Worm (Caenorhabditis elegans) whole organism, late embryonic: ENCODE results near the gene cox-6A.

Experiments
- F13H6.1 ChIP-seq: sonication (generic microtip); optimal IDR thresholded peaks from 2 replicates; lab custom pipeline; 2016; ENCODE audit warnings: missing genetic modification characterization, missing compliant biosample characterization
- K09A11.1 ChIP-seq: sonication (generic microtip); optimal IDR thresholded peaks from 2 replicates; lab custom pipeline; 2017; ENCODE audit warnings: antibody characterized with exemption, mild to moderate bottlenecking, missing genetic modification characterization, missing compliant biosample characterization; ENCODE audit not compliant: insufficient read depth
- Y22D7AL.16 ChIP-seq: sonication (generic microtip); optimal IDR thresholded peaks from 2 replicates; lab custom pipeline; 2016; ENCODE audit warnings: missing genetic modification characterization, missing compliant biosample characterization
- ahr-1 ChIP-seq: sonication (generic microtip); optimal IDR thresholded peaks from 2 replicates; lab custom pipeline; 2016; ENCODE audit warnings: missing genetic modification characterization, missing compliant biosample characterization
- ceh-18 ChIP-seq: sonication (generic microtip); optimal IDR thresholded peaks from 2 replicates; lab custom pipeline; 2016; ENCODE audit warnings: missing genetic modification characterization, missing compliant biosample characterization
- ceh-22 ChIP-seq: sonication (generic microtip); optimal IDR thresholded peaks from 2 replicates; lab custom pipeline; 2017; ENCODE audit warnings: missing biosample characterization, missing genetic modification characterization
- ceh-24 ChIP-seq: sonication (generic microtip); optimal IDR thresholded peaks from 2 replicates; lab custom pipeline; 2016; ENCODE audit warnings: mild to moderate bottlenecking, missing genetic modification characterization, missing compliant biosample characterization
- ceh-30 ChIP-seq: fragments of 150-350 bp; optimal IDR thresholded peaks from 2 replicates; lab custom pipeline; 2014; ENCODE audit warnings: missing biosample characterization, missing genetic modification characterization
- ceh-45 ChIP-seq: fragments of 200-800 bp; sonication (Bioruptor generic); IDR thresholded peaks from 2 replicates; pipeline ENCODE4 v1.3.6; 2022; ENCODE audit warnings: missing genetic modification reagents, missing genetic modification characterization, missing compliant biosample characterization
- ceh-48 ChIP-seq: sonication (generic microtip); optimal IDR thresholded peaks from 2 replicates; lab custom pipeline; 2016; ENCODE audit warnings: missing genetic modification characterization, inconsistent platforms, missing compliant biosample characterization
- ceh-6 ChIP-seq: fragments of 200-800 bp; sonication (Bioruptor generic); optimal IDR thresholded peaks from 2 replicates; lab custom pipeline; 2018; ENCODE audit warnings: mild to moderate bottlenecking, missing genetic modification characterization, missing compliant biosample characterization
- dmd-4 ChIP-seq: sonication (generic microtip); optimal IDR thresholded peaks from 2 replicates; lab custom pipeline; 2016; ENCODE audit warnings: borderline replicate concordance, missing genetic modification characterization, missing compliant biosample characterization
- elt-2 ChIP-seq: sonication (generic microtip); optimal IDR thresholded peaks from 2 replicates; lab custom pipeline; 2016; ENCODE audit warnings: missing genetic modification reagents, missing genetic modification characterization, missing compliant biosample characterization
- ets-4 ChIP-seq: sonication (generic microtip); optimal IDR thresholded peaks from 2 replicates; lab custom pipeline; 2016; ENCODE audit warnings: missing genetic modification characterization, missing compliant biosample characterization
- fax-1 ChIP-seq: sonication (generic microtip); optimal IDR thresholded peaks from 2 replicates; lab custom pipeline; 2016; ENCODE audit warnings: missing genotype, missing genetic modification characterization, missing compliant biosample characterization
- fkh-10 ChIP-seq: fragments of 150-350 bp; optimal IDR thresholded peaks from 2 replicates; lab custom pipeline; 2014; ENCODE audit warnings: missing biosample characterization, missing genetic modification reagents, missing genetic modification characterization
- gmeb-2 ChIP-seq: sonication (generic microtip); optimal IDR thresholded peaks from 2 replicates; lab custom pipeline; 2016; ENCODE audit warnings: missing genetic modification characterization, inconsistent platforms, missing compliant biosample characterization
- hlh-30 ChIP-seq: sonication (generic microtip); optimal IDR thresholded peaks from 2 replicates; lab custom pipeline; 2017; ENCODE audit warnings: antibody characterized with exemption, missing genetic modification characterization, missing compliant biosample characterization; ENCODE audit not compliant: insufficient read depth
- madf-2 ChIP-seq: sonication (generic microtip); optimal IDR thresholded peaks from 2 replicates; lab custom pipeline; 2017; ENCODE audit warnings: missing genetic modification characterization, missing compliant biosample characterization
- mec-3 ChIP-seq: sonication (generic microtip); optimal IDR thresholded peaks from 2 replicates; lab custom pipeline; 2016; ENCODE audit warnings: borderline replicate concordance, missing genetic modification characterization, missing compliant biosample characterization
- nfya-1 ChIP-seq: sonication (generic microtip); optimal IDR thresholded peaks from 2 replicates; lab custom pipeline; 2017; ENCODE audit warnings: missing genetic modification characterization, mild to moderate bottlenecking, missing compliant biosample characterization, antibody characterized with exemption, moderate library complexity
- nhr-11 ChIP-seq: fragments of 150-350 bp; optimal IDR thresholded peaks from 2 replicates; lab custom pipeline; 2014; ENCODE audit warnings: missing biosample characterization, missing genetic modification characterization
- npax-4 ChIP-seq: sonication (generic microtip); optimal IDR thresholded peaks from 2 replicates; lab custom pipeline; 2016; ENCODE audit warnings: missing genetic modification characterization, missing compliant biosample characterization
- pag-3 ChIP-seq: sonication (generic microtip); optimal IDR thresholded peaks from 2 replicates; lab custom pipeline; 2016; ENCODE audit warnings: missing compliant biosample characterization, missing genetic modification characterization, borderline replicate concordance
- pat-9 ChIP-seq: fragments of 200-800 bp; sonication (Bioruptor generic); optimal IDR thresholded peaks from 2 replicates; lab custom pipeline; 2018; ENCODE audit warnings: mild to moderate bottlenecking, missing genetic modification characterization, moderate library complexity, missing compliant biosample characterization
- pha-2 ChIP-seq: sonication (generic microtip); optimal IDR thresholded peaks from 2 replicates; lab custom pipeline; 2017; ENCODE audit warnings: mild to moderate bottlenecking, missing genetic modification characterization, missing compliant biosample characterization
- ref-2 ChIP-seq: sonication (generic microtip); optimal IDR thresholded peaks from 2 replicates; lab custom pipeline; 2016; ENCODE audit warnings: missing genetic modification characterization, missing compliant biosample characterization
- rnt-1 ChIP-seq: sonication (generic microtip); optimal IDR thresholded peaks from 2 replicates; lab custom pipeline; 2016; ENCODE audit warnings: missing genetic modification characterization, missing compliant biosample characterization
- sdc-2 ChIP-seq: sonication (generic microtip); optimal IDR thresholded peaks from 2 replicates; lab custom pipeline; 2016; ENCODE audit warnings: missing genotype, missing genetic modification characterization, missing compliant biosample characterization
- sox-4 ChIP-seq: sonication (generic microtip); optimal IDR thresholded peaks from 2 replicates; lab custom pipeline; 2017; ENCODE audit warnings: mild to moderate bottlenecking, missing genetic modification characterization, inconsistent platforms, missing compliant biosample characterization
- syd-9 ChIP-seq: sonication (generic microtip); optimal IDR thresholded peaks from 2 replicates; lab custom pipeline; 2016; ENCODE audit warnings: mild to moderate bottlenecking, missing genetic modification characterization, moderate library complexity, missing compliant biosample characterization
- tbx-2 ChIP-seq: sonication (generic microtip); optimal IDR thresholded peaks from 2 replicates; lab custom pipeline; 2016; ENCODE audit warnings: missing genetic modification characterization, missing compliant biosample characterization
- tbx-7 ChIP-seq: sonication (generic microtip); optimal IDR thresholded peaks from 2 replicates; lab custom pipeline; 2016; ENCODE audit warnings: missing genotype, missing genetic modification characterization, missing compliant biosample characterization
- unc-3 ChIP-seq, 2 experiments: fragments of 200-800 bp in 1 of 2; sonication (Bioruptor generic) in 1 of 2; sonication (generic microtip) in 1 of 2; conservative IDR thresholded peaks in 1 of 2; optimal IDR thresholded peaks in 1 of 2; 2 replicates each; pipeline versions ENCODE4 v1.3.6 to Lab custom; 2016 to 2022; ENCODE audit warnings: missing compliant biosample characterization in 2 of 2, missing genetic modification characterization in 2 of 2, missing genetic modification reagents in 1 of 2
- unc-86 ChIP-seq: sonication (generic microtip); optimal IDR thresholded peaks from 2 replicates; lab custom pipeline; 2016; ENCODE audit warnings: missing genetic modification characterization, missing compliant biosample characterization
- zip-5 ChIP-seq: sonication (generic microtip); optimal IDR thresholded peaks from 2 replicates; lab custom pipeline; 2016; ENCODE audit warnings: missing genetic modification characterization, missing compliant biosample characterization
- ztf-16 ChIP-seq: sonication (generic microtip); optimal IDR thresholded peaks from 2 replicates; lab custom pipeline; 2017; ENCODE audit warnings: missing genetic modification characterization, missing compliant biosample characterization

cox-6A gene

ce11 chrIII:5112399-5112798 is 30.9 kb downstream of the cox-6A start:
- TF ChIP-seq nhr-11 (tag; lab: Kevin White, UChicago): no peak
- no peak for TF ChIP-seq ahr-1
- no peak for TF ChIP-seq ceh-18
- no peak for TF ChIP-seq ceh-6 (GFP tag; lab: Kevin White, UChicago)
- TF ChIP-seq ceh-45 (GFP tag; lab: Robert Waterston, UW): no peak
- TF ChIP-seq zip-5 (tag; lab: Kevin White, UChicago): no peak
- no peak for TF ChIP-seq rnt-1 (tag; lab: Kevin White, UChicago)
- TF ChIP-seq unc-3 (GFP tag; conservative IDR thresholded peaks at IDR 0.05; lab: Robert Waterston, UW): no peak
- no peak for TF ChIP-seq unc-3 (tag; optimal IDR thresholded peaks at IDR 0.05; lab: Kevin White, UChicago)
- TF ChIP-seq ceh-24 (tag; lab: Kevin White, UChicago): no peak
- TF ChIP-seq gmeb-2 (tag; lab: Kevin White, UChicago): no peak
- TF ChIP-seq ceh-22 (tag; lab: Kevin White, UChicago): no peak
- no peak for TF ChIP-seq Y22D7AL.16 (tag; lab: Kevin White, UChicago)
- TF ChIP-seq ceh-30 (tag; lab: Kevin White, UChicago): no peak

- no peak for TF ChIP-seq unc-86
- no peak for TF ChIP-seq ets-4 (tag; lab: Kevin White, UChicago)
- TF ChIP-seq zip-5 (tag; lab: Kevin White, UChicago): no peak
- no peak for TF ChIP-seq ref-2
- TF ChIP-seq dmd-4 (tag; lab: Kevin White, UChicago): no peak
- TF ChIP-seq syd-9: no peak
- TF ChIP-seq pat-9: no peak
- no peak for TF ChIP-seq ceh-18
- TF ChIP-seq F13H6.1 (tag; lab: Kevin White, UChicago): no peak
- TF ChIP-seq madf-2 (tag; lab: Kevin White, UChicago): no peak
- TF ChIP-seq pag-3 (tag; lab: Kevin White, UChicago): no peak
Measured at ce11 chrIII:5112998-5113397, 31.5 kb downstream of the cox-6A start.

ce11 chrIII:5119063-5119462 is 37.5 kb downstream of the cox-6A start:
- no peak for TF ChIP-seq rnt-1 (tag; lab: Kevin White, UChicago)
- no peak for TF ChIP-seq pha-2 (tag; lab: Kevin White, UChicago)
- no peak for TF ChIP-seq ceh-24 (tag; lab: Kevin White, UChicago)
- no peak for TF ChIP-seq sdc-2
- TF ChIP-seq tbx-7 (tag; lab: Kevin White, UChicago): no peak
- TF ChIP-seq Y22D7AL.16 (tag; lab: Kevin White, UChicago): no peak
- no peak for TF ChIP-seq mec-3 (tag; lab: Kevin White, UChicago)
- TF ChIP-seq ceh-48 (tag; lab: Kevin White, UChicago): no peak
- TF ChIP-seq nfya-1 (tag; lab: Kevin White, UChicago): no peak
- no peak for TF ChIP-seq ceh-22 (tag; lab: Kevin White, UChicago)
- no peak for TF ChIP-seq fax-1 (tag; lab: Kevin White, UChicago)
- TF ChIP-seq fkh-10 (GFP tag; lab: Kevin White, UChicago): no peak
- no peak for TF ChIP-seq elt-2 (tag; lab: Kevin White, UChicago)
- no peak for TF ChIP-seq K09A11.1 (tag; lab: Kevin White, UChicago)
- no peak for TF ChIP-seq hlh-30 (tag; lab: Kevin White, UChicago)
- TF ChIP-seq npax-4 (tag; lab: Kevin White, UChicago): no peak
- no peak for TF ChIP-seq sox-4 (tag; lab: Kevin White, UChicago)
- TF ChIP-seq, all 69 proteins: peak for 0

ce11 chrIII:5120593-5120992 is 39.1 kb downstream of the cox-6A start:
- no peak for TF ChIP-seq ztf-16 (tag; lab: Kevin White, UChicago)
- TF ChIP-seq rnt-1 (tag; lab: Kevin White, UChicago): no peak
- peak; percentile 29 for TF ChIP-seq tbx-2 (tag; lab: Kevin White, UChicago)
- TF ChIP-seq, all 69 proteins: peak for 1
